Fruit fly (Drosophila melanogaster): ENCODE measurements around the gene CG15646.

- no peak for TF ChIP-seq h (optimal IDR thresholded peaks at IDR 0.05)
- no peak for TF ChIP-seq insv (optimal IDR thresholded peaks at IDR 0.05)
These were observed 24.0 kb downstream of the CG15646 start for dm6 chrX:15646792-15647191.
